In genomic region chrV:18086783-18087182, ce11 we compare ENCODE assay signal across 3 worm cellular contexts.
TF ChIP-seq lines count a peak whose summit lies in the region.

Gene slr-2, plus strand, starts transcription at chrV:18087123.

TF ChIP-seq in whole organism, L1 larva, 84 proteins besides CTCF, POLR2A, EP300 and RAD21 (continued from another document and continues in another):
- TF ChIP-seq alr-1 (tag; optimal IDR thresholded peaks at IDR 0.05; lab: Kevin White, UChicago; ENCODE audit: borderline replicate concordance) (no peak), nhr-71 (tag; optimal IDR thresholded peaks at IDR 0.05; lab: Kevin White, UChicago) (no peak), ceh-88 (GFP tag; IDR thresholded peaks at IDR 0.05; lab: Robert Waterston, UW) (no peak), snpc-4 (tag; optimal IDR thresholded peaks at IDR 0.05; lab: Kevin White, UChicago) (no peak), xbp-1 (tag; optimal IDR thresholded peaks at IDR 0.05; lab: Kevin White, UChicago) (peak; percentile 56), fos-1 (tag; optimal IDR thresholded peaks at IDR 0.05; lab: Kevin White, UChicago) (no peak), lin-35 (GFP tag; optimal IDR thresholded peaks at IDR 0.05; lab: Kevin White, UChicago) (peak; percentile 96 to 98), lin-15B (tag; optimal IDR thresholded peaks at IDR 0.05; lab: Kevin White, UChicago) (peak; percentile 18), ces-1 (GFP tag; optimal IDR thresholded peaks at IDR 0.05; lab: Kevin White, UChicago) (no peak), irx-1 (tag; optimal IDR thresholded peaks at IDR 0.05; lab: Kevin White, UChicago) (peak; percentile 1), aha-1 (tag; optimal IDR thresholded peaks at IDR 0.05; lab: Kevin White, UChicago) (no peak), egl-27 (tag; optimal IDR thresholded peaks at IDR 0.05; lab: Kevin White, UChicago) (no peak), tbx-2 (tag; optimal IDR thresholded peaks at IDR 0.05; lab: Kevin White, UChicago) (peak; percentile 49), skn-1 (tag; optimal IDR thresholded peaks at IDR 0.05; lab: Kevin White, UChicago) (peak; percentile 49), nhr-12 (tag; optimal IDR thresholded peaks at IDR 0.05; lab: Kevin White, UChicago) (no peak), pqm-1 (tag; optimal IDR thresholded peaks at IDR 0.05; lab: Kevin White, UChicago) (no peak), mep-1 (tag; optimal IDR thresholded peaks at IDR 0.05; lab: Kevin White, UChicago) (peak; percentile 69), mab-9 (GFP tag; IDR thresholded peaks at IDR 0.05; lab: Robert Waterston, UW) (no peak), lir-3 (tag; optimal IDR thresholded peaks at IDR 0.05; lab: Kevin White, UChicago; ENCODE audit: poor library complexity) (no peak), ceh-63 (GFP tag; optimal IDR thresholded peaks at IDR 0.05; lab: Kevin White, UChicago) (no peak), mef-2 (tag; optimal IDR thresholded peaks at IDR 0.05; lab: Kevin White, UChicago) (no peak), unc-86 (tag; optimal IDR thresholded peaks at IDR 0.05; lab: Kevin White, UChicago) (peak; percentile 14), mdl-1 (tag; optimal IDR thresholded peaks at IDR 0.05; lab: Kevin White, UChicago) (peak in 1 of 2 experiments; percentile 11), nhr-19 (GFP tag; conservative IDR thresholded peaks at IDR 0.05; lab: Robert Waterston, UW) (no peak), F16B12.6 (tag; optimal IDR thresholded peaks at IDR 0.05; lab: Kevin White, UChicago) (peak; percentile 36), pag-3 (tag; optimal IDR thresholded peaks at IDR 0.05; lab: Kevin White, UChicago; ENCODE audit: borderline replicate concordance, insufficient read depth) (no peak), pax-3 (tag; optimal IDR thresholded peaks at IDR 0.05; lab: Kevin White, UChicago) (no peak), elt-2 (tag; optimal IDR thresholded peaks at IDR 0.05; lab: Kevin White, UChicago) (no peak), nhr-28 (tag; optimal IDR thresholded peaks at IDR 0.05; lab: Kevin White, UChicago) (no peak), unc-62 (GFP tag; optimal IDR thresholded peaks at IDR 0.05; lab: Kevin White, UChicago) (no peak), efl-3 (GFP tag; optimal IDR thresholded peaks at IDR 0.05; lab: Kevin White, UChicago) (no peak), nhr-84 (tag; optimal IDR thresholded peaks at IDR 0.05; lab: Kevin White, UChicago) (no peak), aly-2 (tag; optimal IDR thresholded peaks at IDR 0.05; lab: Kevin White, UChicago) (peak; percentile 13), unc-130 (tag; optimal IDR thresholded peaks at IDR 0.05; lab: Kevin White, UChicago) (peak; percentile 43), vab-15 (tag; optimal IDR thresholded peaks at IDR 0.05; lab: Kevin White, UChicago) (no peak), blmp-1 (tag; optimal IDR thresholded peaks at IDR 0.05; lab: Kevin White, UChicago) (peak; percentile 38), lsy-2 (tag; optimal IDR thresholded peaks at IDR 0.05; lab: Kevin White, UChicago) (peak; percentile 49 to 80), efl-1 (optimal IDR thresholded peaks at IDR 0.05; lab: Kevin White, UChicago) (peak; percentile 98 to 100), efl-1 (GFP tag; optimal IDR thresholded peaks at IDR 0.05 in 1 of 2; lab: Kevin White, UChicago) (peak; percentile 99 to 100), unc-30 (tag; optimal IDR thresholded peaks at IDR 0.05; lab: Kevin White, UChicago) (peak; percentile 9), nhr-20 (tag; optimal IDR thresholded peaks at IDR 0.05; lab: Kevin White, UChicago) (no peak), C04F5.9 (tag; optimal IDR thresholded peaks at IDR 0.05; lab: Kevin White, UChicago) (no peak), jun-1 (tag; optimal IDR thresholded peaks at IDR 0.05; lab: Kevin White, UChicago) (no peak), fkh-8 (tag; optimal IDR thresholded peaks at IDR 0.05; lab: Kevin White, UChicago) (peak; percentile 17), elt-3 (tag; optimal IDR thresholded peaks at IDR 0.05; lab: Kevin White, UChicago) (no peak)

TF ChIP-seq in whole organism, L2 larva, 48 proteins besides CTCF, POLR2A, EP300 and RAD21 (continued from another document):
- no peak for TF ChIP-seq sma-9 (GFP tag; optimal IDR thresholded peaks at IDR 0.05; lab: Kevin White, UChicago)
- no peak for TF ChIP-seq sma-9 (tag; optimal IDR thresholded peaks at IDR 0.05; lab: Kevin White, UChicago)
- TF ChIP-seq F13H6.1 (tag; optimal IDR thresholded peaks at IDR 0.05; lab: Kevin White, UChicago), result no peak
- TF ChIP-seq egl-27 (tag; optimal IDR thresholded peaks at IDR 0.05; lab: Kevin White, UChicago), result no peak
- no peak for TF ChIP-seq snpc-4 (tag; optimal IDR thresholded peaks at IDR 0.05; lab: Kevin White, UChicago)
- TF ChIP-seq lsy-2 (tag; optimal IDR thresholded peaks at IDR 0.05; lab: Kevin White, UChicago), result peak; percentile 23 to 72
- no peak for TF ChIP-seq nhr-6 (tag; optimal IDR thresholded peaks at IDR 0.05; lab: Kevin White, UChicago)
- no peak for TF ChIP-seq sma-3 (GFP tag; optimal IDR thresholded peaks at IDR 0.05; lab: Kevin White, UChicago)
- TF ChIP-seq nhr-12 (tag; optimal IDR thresholded peaks at IDR 0.05; lab: Kevin White, UChicago), result no peak
- TF ChIP-seq aly-2 (tag; optimal IDR thresholded peaks at IDR 0.05; lab: Kevin White, UChicago), result no peak
- no peak for TF ChIP-seq blmp-1 (tag; optimal IDR thresholded peaks at IDR 0.05; lab: Kevin White, UChicago; ENCODE audit: insufficient read depth)
- TF ChIP-seq gmeb-1 (tag; optimal IDR thresholded peaks at IDR 0.05; lab: Kevin White, UChicago), result peak; percentile 96
- TF ChIP-seq skn-1 (tag; optimal IDR thresholded peaks at IDR 0.05; lab: Kevin White, UChicago), result no peak
- TF ChIP-seq ztf-4 (tag; optimal IDR thresholded peaks at IDR 0.05; lab: Kevin White, UChicago), result no peak
- no peak for TF ChIP-seq nhr-23 (tag; optimal IDR thresholded peaks at IDR 0.05; lab: Kevin White, UChicago)
- TF ChIP-seq peb-1 (tag; optimal IDR thresholded peaks at IDR 0.05; lab: Kevin White, UChicago), result no peak
- no peak for TF ChIP-seq nhr-237 (tag; optimal IDR thresholded peaks at IDR 0.05; lab: Kevin White, UChicago)
TF ChIP-seq in whole organism, L2 larva: peak in this region for 8.

TF ChIP-seq in whole organism, L4 larva, 104 proteins besides CTCF, POLR2A, EP300 and RAD21 (continued from another document):
- TF ChIP-seq lsy-2 (tag; optimal IDR thresholded peaks at IDR 0.05; lab: Kevin White, UChicago) (peak in 1 of 2 experiments; percentile 53), hlh-30 (tag; optimal IDR thresholded peaks at IDR 0.05; lab: Kevin White, UChicago; ENCODE audit: insufficient read depth) (peak; percentile 33)
